Fruit fly (Drosophila melanogaster) whole organism, embryonic: ENCODE data around the gene CG10337.
A peak's percentile ranks its signal among the peaks of the same experiment; 100 is the strongest.

ENCODE experiments used
- CG16779 ChIP-seq: fragments of 200-800 bp; sonication (Bioruptor generic); IDR thresholded peaks from 2 replicates; pipeline ENCODE4 v1.3.6; 2022; ENCODE audit warnings: missing biosample characterization, missing genetic modification characterization
- CG31365 ChIP-seq: fragments of 200-800 bp; sonication (Bioruptor generic); optimal IDR thresholded peaks from 2 replicates; lab custom pipeline; 2018; ENCODE audit warnings: missing biosample characterization, mild to moderate bottlenecking, missing genetic modification characterization
- CG4404 ChIP-seq: fragments of 200-800 bp; sonication (Bioruptor generic); IDR thresholded peaks from 2 replicates; pipeline ENCODE4 v1.3.6; 2022; ENCODE audit warnings: missing biosample characterization, missing genetic modification characterization
- CG5245 ChIP-seq: fragments of 200-800 bp; sonication (Bioruptor generic); optimal IDR thresholded peaks from 3 replicates; lab custom pipeline; 2016; ENCODE audit warnings: missing biosample characterization, missing genetic modification characterization
- Lhr ChIP-seq: fragments of 200-800 bp; sonication (Bioruptor generic); optimal IDR thresholded peaks from 3 replicates; lab custom pipeline; 2017; ENCODE audit warnings: mild to moderate bottlenecking, missing biosample characterization, missing genetic modification reagents, missing genetic modification characterization
- NC2α ChIP-seq: fragments of 200-800 bp; sonication (Bioruptor generic); optimal IDR thresholded peaks from 2 replicates; lab custom pipeline; 2016; ENCODE audit warnings: missing biosample characterization, missing genetic modification characterization
- Tbp ChIP-seq: fragments of >200 bp; optimal IDR thresholded peaks from 2 replicates; lab custom pipeline; 2018; ENCODE audit warnings: missing biosample characterization, missing genetic modification characterization
- abd-A ChIP-seq: fragments of 200-800 bp; sonication (Bioruptor generic); optimal IDR thresholded peaks from 3 replicates; lab custom pipeline; 2019; ENCODE audit warnings: missing biosample characterization, mild to moderate bottlenecking, missing genetic modification characterization, moderate library complexity
- bab2 ChIP-seq: fragments of 200-800 bp; sonication (Bioruptor generic); optimal IDR thresholded peaks from 2 replicates; lab custom pipeline; 2016; ENCODE audit warnings: missing biosample characterization, missing genetic modification characterization
- gsb-n ChIP-seq: fragments of 200-800 bp; sonication (Bioruptor generic); optimal IDR thresholded peaks from 3 replicates; lab custom pipeline; 2018; ENCODE audit warnings: missing biosample characterization, mild to moderate bottlenecking, missing genetic modification characterization
- sc ChIP-seq, 3 experiments: fragments of >200 bp in 2 of 3; fragments of 200-800 bp in 1 of 3; sonication (Bioruptor generic) in 1 of 3; optimal IDR thresholded peaks; 2 replicates in 2 of 3; 3 replicates in 1 of 3; lab custom pipeline; 2017; ENCODE audit warnings: mild to moderate bottlenecking in 1 of 3, missing biosample characterization in 1 of 3, missing genetic modification characterization in 1 of 3, missing genetic modification reagents in 1 of 3
- ttk ChIP-seq: fragments of 200-800 bp; sonication (Bioruptor generic); IDR thresholded peaks from 2 replicates; pipeline ENCODE4 v2.1.2; 2022; ENCODE audit warnings: missing biosample characterization, missing genetic modification characterization
- vvl ChIP-seq: fragments of 200-800 bp; sonication (Bioruptor generic); IDR thresholded peaks from 2 replicates; pipeline ENCODE4 v1.3.6; 2022; ENCODE audit warnings: missing biosample characterization, missing genetic modification characterization

- no peak for TF ChIP-seq CG16779
- TF ChIP-seq CG4404 (GFP tag; lab: Robert Waterston, UW), result no peak
- no peak for TF ChIP-seq ttk (GFP tag; lab: Robert Waterston, UW)
- no peak for TF ChIP-seq bab2 (GFP tag; lab: Kevin White, UChicago)
- TF ChIP-seq CG31365 (tag; lab: Kevin White, UChicago), result no peak
- TF ChIP-seq Tbp (GFP tag; lab: Kevin White, UChicago), result no peak
- no peak for TF ChIP-seq sc (optimal IDR thresholded peaks at IDR 0.05; lab: Kevin White, UChicago)
- no peak for TF ChIP-seq sc (GFP tag; optimal IDR thresholded peaks at IDR 0.05; lab: Kevin White, UChicago)
- no peak for TF ChIP-seq gsb-n (tag; lab: Kevin White, UChicago)
- no peak for TF ChIP-seq NC2α (GFP tag; lab: Kevin White, UChicago)
- peak; percentile 94 for TF ChIP-seq abd-A (tag; lab: Kevin White, UChicago)
- no peak for TF ChIP-seq CG5245 (GFP tag; lab: Kevin White, UChicago)
- no peak for TF ChIP-seq vvl (GFP tag; lab: Robert Waterston, UW)
- no peak for TF ChIP-seq Lhr (GFP tag; lab: Kevin White, UChicago)
These were observed 28.3 kb upstream of the CG10337 start for dm6 chr2L:19574959-19575625.
